Fruit fly (Drosophila melanogaster): ENCODE results near the gene Anp.
A peak's percentile ranks its signal among the peaks of the same experiment; 100 is the strongest.

The Anp gene

DNA sequence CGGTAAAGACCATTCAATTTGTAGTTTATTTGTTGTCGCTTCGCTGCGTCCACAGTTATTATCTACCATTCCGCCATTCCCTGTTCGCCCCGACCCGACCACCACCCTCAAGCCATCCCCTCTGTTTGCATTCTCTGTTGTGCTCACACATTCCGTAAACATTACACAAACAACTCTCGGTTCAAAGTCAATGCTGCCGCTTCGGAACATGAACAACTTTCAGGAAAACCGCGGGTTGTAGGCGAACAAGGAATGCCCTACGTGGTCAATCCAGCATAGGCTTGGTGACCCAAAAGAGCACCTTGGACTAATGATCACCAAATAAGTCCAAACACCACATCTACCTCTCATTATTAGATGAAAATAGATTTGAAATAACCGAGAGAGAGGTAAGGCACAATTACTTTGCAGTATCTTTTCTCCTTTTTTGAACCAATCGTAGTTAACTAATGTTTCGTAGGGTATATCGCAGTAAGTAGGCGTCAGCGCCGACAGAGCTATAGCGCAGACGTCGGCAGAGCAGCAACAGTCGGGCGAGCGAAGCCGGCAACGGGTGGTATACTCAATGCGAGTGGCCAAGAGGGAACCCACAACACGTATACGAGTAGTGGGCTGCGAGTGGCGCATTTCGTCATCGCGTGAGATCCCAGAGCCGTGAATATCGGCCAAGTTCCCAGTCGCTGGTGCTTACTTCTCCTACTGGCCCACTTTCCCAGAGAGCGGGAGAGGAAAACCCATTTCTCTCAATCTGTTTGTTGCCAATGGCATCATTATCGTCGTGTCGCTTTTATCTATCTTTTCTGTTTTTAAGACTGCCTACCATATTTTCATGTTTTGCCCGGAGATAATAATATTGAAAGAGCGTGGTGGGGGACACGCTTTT lies 6.4 kb upstream of the Anp start (continued):
- TF ChIP-seq peb (GFP tag; IDR thresholded peaks at IDR 0.05) (peak; percentile 83; the same call in 1 of the 2 replicates), CG30431 (GFP tag; optimal IDR thresholded peaks at IDR 0.05) (peak; percentile 89), CG4707 (GFP tag; optimal IDR thresholded peaks at IDR 0.05) (peak; percentile 60), amos (GFP tag; IDR thresholded peaks at IDR 0.05; ENCODE audit: partially characterized antibody) (peak; percentile 38; the same call in 1 of the 2 replicates), CG13424 (tag; optimal IDR thresholded peaks at IDR 0.05) (peak; percentile 90), CG2202 (tag; optimal IDR thresholded peaks at IDR 0.05) (peak; percentile 81), tio (GFP tag; optimal IDR thresholded peaks at IDR 0.05) (peak; percentile 92), bsh (GFP tag; optimal IDR thresholded peaks at IDR 0.05) (peak; percentile 22 to 89), mam (GFP tag; optimal IDR thresholded peaks at IDR 0.05) (peak; percentile 98), lbe (GFP tag; optimal IDR thresholded peaks at IDR 0.05) (no peak), CG9932 (GFP tag; IDR thresholded peaks at IDR 0.05) (peak; percentile 97), CG4360 (GFP tag; IDR thresholded peaks at IDR 0.05) (peak; percentile 18; the same call in 1 of the 2 replicates), org-1 (GFP tag; optimal IDR thresholded peaks at IDR 0.05) (peak; percentile 96), CG17802 (tag; optimal IDR thresholded peaks at IDR 0.05) (peak; percentile 87), tll (GFP tag; optimal IDR thresholded peaks at IDR 0.05) (peak in 1 of 2 experiments; percentile 59), Nf-YA (GFP tag; IDR thresholded peaks at IDR 0.05) (peak; percentile 96), CG11456 (GFP tag; IDR thresholded peaks at IDR 0.05) (peak; percentile 91), CG11504 (tag; optimal IDR thresholded peaks at IDR 0.05) (peak; percentile 97), CG14014 (GFP tag; IDR thresholded peaks at IDR 0.05) (peak; percentile 97), bowl (GFP tag; IDR thresholded peaks at IDR 0.05) (peak; percentile 94), lola (GFP tag; optimal IDR thresholded peaks at IDR 0.05) (peak in 1 of 3 experiments; percentile 81), sc (optimal IDR thresholded peaks at IDR 0.05) (no peak), sc (GFP tag; optimal IDR thresholded peaks at IDR 0.05) (peak; percentile 88), Atf3 (GFP tag; optimal IDR thresholded peaks at IDR 0.05) (peak; percentile 85), Doc3 (GFP tag; IDR thresholded peaks at IDR 0.05; ENCODE audit: partially characterized antibody) (no peak), Nf-YC (tag; optimal IDR thresholded peaks at IDR 0.05) (peak; percentile 86), CG12104 (GFP tag; optimal IDR thresholded peaks at IDR 0.05) (peak; percentile 96), CG5953 (GFP tag; IDR thresholded peaks at IDR 0.05) (peak; percentile 95), CG42726 (GFP tag; IDR thresholded peaks at IDR 0.05; ENCODE audit: partially characterized antibody) (no peak), gt (GFP tag; IDR thresholded peaks at IDR 0.05) (peak; percentile 78), wek (GFP tag; optimal IDR thresholded peaks at IDR 0.05) (peak; percentile 80), CG6689 (GFP tag; IDR thresholded peaks at IDR 0.05) (peak; percentile 95), Eip74EF (GFP tag; optimal IDR thresholded peaks at IDR 0.05) (peak in 1 of 2 experiments; percentile 97), CG13287 (GFP tag; IDR thresholded peaks at IDR 0.05; ENCODE audit: partially characterized antibody) (peak; percentile 21; the same call in 1 of the 2 replicates), eyg (GFP tag; optimal IDR thresholded peaks at IDR 0.05) (peak; percentile 97), ssp (GFP tag; IDR thresholded peaks at IDR 0.05) (peak; percentile 85), stc (GFP tag; IDR thresholded peaks at IDR 0.05) (peak; percentile 92), CG11085 (GFP tag; IDR thresholded peaks at IDR 0.05) (peak; percentile 86), Gug (GFP tag; IDR thresholded peaks at IDR 0.05) (peak; percentile 94), CG1233 (GFP tag; optimal IDR thresholded peaks at IDR 0.05) (peak; percentile 94), hbn (GFP tag; IDR thresholded peaks at IDR 0.05; ENCODE audit: partially characterized antibody) (peak; percentile 55; the same call in 1 of the 2 replicates), Xrp1 (GFP tag; IDR thresholded peaks at IDR 0.05) (peak; percentile 93), lov (optimal IDR thresholded peaks at IDR 0.05) (no peak), lov (GFP tag; IDR thresholded peaks at IDR 0.05) (0 out of 3 replicates have a peak, but pooled peaks have one; percentile 3), Ravus (GFP tag; IDR thresholded peaks at IDR 0.05) (peak; percentile 92), CG17912 (GFP tag; optimal IDR thresholded peaks at IDR 0.05) (peak; percentile 59), CTCF (GFP tag; optimal IDR thresholded peaks at IDR 0.05) (peak; percentile 60), B-H1 (GFP tag; IDR thresholded peaks at IDR 0.05) (peak; percentile 84)
